Worm (Caenorhabditis elegans) whole organism, L1 larva: ENCODE measurements around the gene F09E10.7.

ENCODE experiments used
- C16A3.4 ChIP-seq: fragments of 150-350 bp; optimal IDR thresholded peaks from 2 replicates; lab custom pipeline; 2014; ENCODE audit warnings: missing biosample characterization, missing genetic modification characterization
- F16B12.6 ChIP-seq: fragments of 150-350 bp; optimal IDR thresholded peaks from 2 replicates; lab custom pipeline; 2014; ENCODE audit warnings: missing biosample characterization, missing genetic modification characterization
- Y116A8C.19 ChIP-seq: sonication (generic microtip); optimal IDR thresholded peaks from 2 replicates; lab custom pipeline; 2016; ENCODE audit warnings: missing compliant biosample characterization, missing genetic modification characterization, borderline replicate concordance
- aha-1 ChIP-seq: fragments of 150-350 bp; optimal IDR thresholded peaks from 2 replicates; lab custom pipeline; 2014; ENCODE audit warnings: missing biosample characterization, missing genetic modification characterization
- ama-1 ChIP-seq: fragments of 150-350 bp; optimal IDR thresholded peaks from 2 replicates; lab custom pipeline; 2014
- ceh-63 ChIP-seq: fragments of 200-800 bp; sonication (Bioruptor generic); optimal IDR thresholded peaks from 2 replicates; lab custom pipeline; 2018; ENCODE audit warnings: mild to moderate bottlenecking, missing genetic modification characterization, missing compliant biosample characterization
- ceh-8 ChIP-seq: fragments of 200-800 bp; sonication (Bioruptor generic); optimal IDR thresholded peaks from 2 replicates; lab custom pipeline; 2018; ENCODE audit warnings: mild to moderate bottlenecking, missing genetic modification characterization, moderate library complexity, missing compliant biosample characterization
- ceh-82 ChIP-seq, 3 experiments: fragments of 150-350 bp in 1 of 3; sonication (generic microtip) in 2 of 3; optimal IDR thresholded peaks; 2 replicates each; lab custom pipeline; 2014 to 2017; ENCODE audit warnings: missing biosample characterization in 3 of 3, missing genetic modification characterization in 3 of 3
- ceh-88 ChIP-seq: fragments of 200-800 bp; sonication (Bioruptor generic); IDR thresholded peaks from 2 replicates; pipeline ENCODE4 v1.3.6; 2022; ENCODE audit warnings: missing genetic modification characterization, missing compliant biosample characterization
- ceh-90 ChIP-seq: sonication (generic microtip); optimal IDR thresholded peaks from 2 replicates; lab custom pipeline; 2016; ENCODE audit warnings: missing genetic modification characterization, missing compliant biosample characterization
- dpl-1 ChIP-seq, 3 experiments: fragments of 150-350 bp in 2 of 3; sonication (generic microtip) in 1 of 3; optimal IDR thresholded peaks; 2 replicates each; lab custom pipeline; 2014 to 2017; ENCODE audit warnings: missing biosample characterization in 3 of 3, missing genetic modification characterization in 3 of 3, missing genetic modification reagents in 3 of 3
- dsc-1 ChIP-seq: sonication (generic microtip); optimal IDR thresholded peaks from 2 replicates; lab custom pipeline; 2016; ENCODE audit warnings: mild to moderate bottlenecking, missing genetic modification characterization, missing compliant biosample characterization
- efl-1 ChIP-seq, 4 experiments: fragments of 150-350 bp; optimal IDR thresholded peaks in 3 of 4; peaks in 1 of 4; 1 replicate in 1 of 4; 2 replicates in 3 of 4; lab custom pipeline; 2014; ENCODE audit warnings: missing biosample characterization in 2 of 4, missing genetic modification characterization in 2 of 4, missing genetic modification reagents in 2 of 4
- efl-3 ChIP-seq: fragments of 200-800 bp; sonication (Bioruptor generic); optimal IDR thresholded peaks from 2 replicates; lab custom pipeline; 2018; ENCODE audit warnings: mild to moderate bottlenecking, missing genetic modification characterization, missing compliant biosample characterization
- egl-13 ChIP-seq: sonication (generic microtip); optimal IDR thresholded peaks from 2 replicates; lab custom pipeline; 2016; ENCODE audit warnings: missing genotype, missing genetic modification reagents, missing genetic modification characterization, missing compliant biosample characterization
- egl-27 ChIP-seq, 2 experiments: fragments of 150-350 bp in 1 of 2; sonication (generic microtip); optimal IDR thresholded peaks; 3 replicates each; lab custom pipeline; 2017 to 2018; ENCODE audit warnings: missing biosample characterization in 2 of 2, missing genetic modification characterization in 2 of 2, missing genetic modification reagents in 2 of 2
- elt-3 ChIP-seq, 6 experiments: fragments of 150-350 bp in 1 of 6; sonication (generic microtip); optimal IDR thresholded peaks; 2 replicates each; lab custom pipeline; 2017 to 2018; ENCODE audit warnings: missing biosample characterization in 6 of 6, missing genetic modification characterization in 6 of 6, inconsistent platforms in 1 of 6
- ets-5 ChIP-seq: fragments of 200-800 bp; sonication (Bioruptor generic); IDR thresholded peaks from 2 replicates; pipeline ENCODE4 v1.3.6; 2022; ENCODE audit warnings: missing genetic modification characterization, missing compliant biosample characterization
- fkh-4 ChIP-seq: sonication (generic microtip); optimal IDR thresholded peaks from 2 replicates; lab custom pipeline; 2016; ENCODE audit warnings: missing compliant biosample characterization, missing genetic modification characterization, borderline replicate concordance
- fkh-8 ChIP-seq: sonication (generic microtip); optimal IDR thresholded peaks from 2 replicates; lab custom pipeline; 2016; ENCODE audit warnings: mild to moderate bottlenecking, missing genetic modification characterization, missing compliant biosample characterization
- fos-1 ChIP-seq: fragments of 150-350 bp; optimal IDR thresholded peaks from 2 replicates; lab custom pipeline; 2014; ENCODE audit warnings: missing biosample characterization, missing genetic modification characterization
- hlh-4 ChIP-seq: sonication (generic microtip); optimal IDR thresholded peaks from 2 replicates; lab custom pipeline; 2016; ENCODE audit warnings: mild to moderate bottlenecking, missing genetic modification characterization, missing compliant biosample characterization
- irx-1 ChIP-seq: sonication (generic microtip); optimal IDR thresholded peaks from 2 replicates; lab custom pipeline; 2016; ENCODE audit warnings: missing genetic modification characterization, missing compliant biosample characterization
- jun-1 ChIP-seq: fragments of 150-350 bp; optimal IDR thresholded peaks from 2 replicates; lab custom pipeline; 2014; ENCODE audit warnings: missing biosample characterization, missing genetic modification reagents, missing genetic modification characterization
- lin-14 ChIP-seq: fragments of 200-800 bp; sonication (Bioruptor generic); optimal IDR thresholded peaks from 2 replicates; lab custom pipeline; 2018; ENCODE audit warnings: mild to moderate bottlenecking, missing genetic modification characterization, moderate library complexity, missing compliant biosample characterization
- lin-35 ChIP-seq, 2 experiments: fragments of 150-350 bp; optimal IDR thresholded peaks; 2 replicates each; lab custom pipeline; 2014; ENCODE audit warnings: missing biosample characterization in 2 of 2, missing genetic modification characterization in 2 of 2, missing genetic modification reagents in 2 of 2
- lin-39 ChIP-seq: fragments of 150-350 bp; optimal IDR thresholded peaks from 2 replicates; lab custom pipeline; 2014; ENCODE audit warnings: missing biosample characterization, missing genetic modification reagents, missing genetic modification characterization
- lir-3 ChIP-seq: sonication (generic microtip); optimal IDR thresholded peaks from 2 replicates; lab custom pipeline; 2016; ENCODE audit warnings: mild to moderate bottlenecking, missing genetic modification characterization, moderate library complexity, missing compliant biosample characterization; ENCODE audit not compliant: poor library complexity
- lsy-2 ChIP-seq, 2 experiments: fragments of 150-350 bp; optimal IDR thresholded peaks; 2 replicates each; lab custom pipeline; 2014; ENCODE audit warnings: missing biosample characterization in 2 of 2, missing genetic modification characterization in 2 of 2
- mdl-1 ChIP-seq, 2 experiments: fragments of 150-350 bp; optimal IDR thresholded peaks; 2 replicates each; lab custom pipeline; 2014 to 2017; ENCODE audit warnings: missing biosample characterization in 2 of 2, missing genetic modification characterization in 2 of 2, inconsistent platforms in 1 of 2
- mef-2 ChIP-seq: fragments of 150-350 bp; optimal IDR thresholded peaks from 2 replicates; lab custom pipeline; 2014; ENCODE audit warnings: missing biosample characterization, missing genetic modification characterization
- nhr-12 ChIP-seq: sonication (generic microtip); optimal IDR thresholded peaks from 2 replicates; lab custom pipeline; 2017; ENCODE audit warnings: missing biosample characterization, missing genetic modification characterization
- nhr-19 ChIP-seq: fragments of 200-800 bp; sonication (Bioruptor generic); conservative IDR thresholded peaks from 2 replicates; pipeline ENCODE4 v1.3.6; 2022; ENCODE audit warnings: missing genetic modification characterization, missing compliant biosample characterization
- nhr-20 ChIP-seq: sonication (generic microtip); optimal IDR thresholded peaks from 2 replicates; lab custom pipeline; 2016; ENCODE audit warnings: mild to moderate bottlenecking, missing genetic modification characterization, missing compliant biosample characterization
- nhr-28 ChIP-seq: fragments of 150-350 bp; optimal IDR thresholded peaks from 2 replicates; lab custom pipeline; 2014; ENCODE audit warnings: missing biosample characterization, missing genetic modification characterization
- nhr-47 ChIP-seq: sonication (generic microtip); optimal IDR thresholded peaks from 2 replicates; lab custom pipeline; 2016; ENCODE audit warnings: mild to moderate bottlenecking, missing genetic modification characterization, moderate library complexity, missing compliant biosample characterization
- nhr-71 ChIP-seq: sonication (generic microtip); optimal IDR thresholded peaks from 2 replicates; lab custom pipeline; 2016; ENCODE audit warnings: mild to moderate bottlenecking, missing genetic modification characterization, moderate library complexity, missing compliant biosample characterization
- nhr-85 ChIP-seq: sonication (generic microtip); peaks from one replicate; lab custom pipeline; 2016; ENCODE audit warnings: missing genetic modification characterization, inconsistent platforms, missing compliant biosample characterization
- nhr-90 ChIP-seq: sonication (generic microtip); optimal IDR thresholded peaks from 2 replicates; lab custom pipeline; 2016; ENCODE audit warnings: mild to moderate bottlenecking, missing genetic modification characterization, missing compliant biosample characterization; ENCODE audit not compliant: poor library complexity
- pax-3 ChIP-seq: fragments of 200-800 bp; sonication (Bioruptor generic); optimal IDR thresholded peaks from 2 replicates; lab custom pipeline; 2018; ENCODE audit warnings: mild to moderate bottlenecking, missing genetic modification characterization, moderate library complexity, missing compliant biosample characterization
- rnt-1 ChIP-seq: sonication (generic microtip); optimal IDR thresholded peaks from 2 replicates; lab custom pipeline; 2016; ENCODE audit warnings: mild to moderate bottlenecking, missing genetic modification characterization, moderate library complexity, missing compliant biosample characterization
- skn-1 ChIP-seq: fragments of 150-350 bp; optimal IDR thresholded peaks from 2 replicates; lab custom pipeline; 2014; ENCODE audit warnings: missing biosample characterization, missing genetic modification characterization
- snpc-4 ChIP-seq: fragments of 150-350 bp; optimal IDR thresholded peaks from 2 replicates; lab custom pipeline; 2014; ENCODE audit warnings: missing biosample characterization, missing genetic modification characterization
- snu-23 ChIP-seq: sonication (generic microtip); optimal IDR thresholded peaks from 2 replicates; lab custom pipeline; 2016; ENCODE audit warnings: missing genetic modification characterization, missing compliant biosample characterization
- sup-37 ChIP-seq: fragments of 200-800 bp; sonication (Bioruptor generic); optimal IDR thresholded peaks from 2 replicates; lab custom pipeline; 2018; ENCODE audit warnings: mild to moderate bottlenecking, missing genetic modification characterization, missing compliant biosample characterization
- unc-130 ChIP-seq: fragments of 150-350 bp; optimal IDR thresholded peaks from 2 replicates; lab custom pipeline; 2017; ENCODE audit warnings: missing biosample characterization, missing genetic modification characterization, inconsistent platforms
- unc-30 ChIP-seq: sonication (generic microtip); optimal IDR thresholded peaks from 2 replicates; lab custom pipeline; 2017; ENCODE audit warnings: missing biosample characterization, missing genetic modification characterization
- unc-62 ChIP-seq: fragments of 150-350 bp; optimal IDR thresholded peaks from 2 replicates; lab custom pipeline; 2014; ENCODE audit warnings: missing biosample characterization, missing genetic modification reagents, missing genetic modification characterization
- unc-98 ChIP-seq: fragments of 200-800 bp; sonication (Bioruptor generic); IDR thresholded peaks from 2 replicates; pipeline ENCODE4 v1.3.6; 2022; ENCODE audit warnings: missing genetic modification characterization, missing compliant biosample characterization
- vab-15 ChIP-seq: sonication (generic microtip); optimal IDR thresholded peaks from 2 replicates; lab custom pipeline; 2017; ENCODE audit warnings: missing genotype, mild to moderate bottlenecking, missing genetic modification characterization, missing compliant biosample characterization
- zag-1 ChIP-seq: fragments of 150-350 bp; optimal IDR thresholded peaks from 2 replicates; lab custom pipeline; 2014; ENCODE audit warnings: missing biosample characterization, missing genetic modification characterization
- zip-4 ChIP-seq: fragments of 200-800 bp; sonication (Bioruptor generic); optimal IDR thresholded peaks from 2 replicates; lab custom pipeline; 2018; ENCODE audit warnings: mild to moderate bottlenecking, missing genetic modification characterization, moderate library complexity, missing compliant biosample characterization
- ztf-11 ChIP-seq, 2 experiments: sonication (generic microtip); optimal IDR thresholded peaks; 2 replicates each; lab custom pipeline; 2016 to 2017; ENCODE audit warnings: missing genetic modification characterization in 2 of 2, missing biosample characterization in 1 of 2, missing compliant biosample characterization in 1 of 2

F09E10.7 gene

ce11 chrX:1477932-1478331, 23.7 kb downstream of the F09E10.7 start:
- TF ChIP-seq dpl-1 (GFP tag; optimal IDR thresholded peaks at IDR 0.05; lab: Kevin White, UChicago) (no peak), ceh-90 (tag; lab: Kevin White, UChicago) (no peak), sup-37 (GFP tag; lab: Kevin White, UChicago) (no peak), fkh-4 (tag; lab: Kevin White, UChicago) (no peak), dsc-1 (no peak), C16A3.4 (tag; lab: Kevin White, UChicago) (no peak), egl-27 (tag; optimal IDR thresholded peaks at IDR 0.05; lab: Kevin White, UChicago) (no peak), nhr-47 (tag; lab: Kevin White, UChicago) (no peak), jun-1 (peak; percentile 53), lin-35 (GFP tag; optimal IDR thresholded peaks at IDR 0.05; lab: Kevin White, UChicago) (peak in 1 of 2 experiments; percentile 25), nhr-71 (tag; lab: Kevin White, UChicago) (peak; percentile 62), lsy-2 (tag; optimal IDR thresholded peaks at IDR 0.05; lab: Kevin White, UChicago) (no peak), rnt-1 (tag; lab: Kevin White, UChicago) (no peak), unc-130 (tag; lab: Kevin White, UChicago) (no peak), irx-1 (tag; lab: Kevin White, UChicago) (no peak), nhr-90 (peak; percentile 61), ceh-8 (GFP tag; lab: Kevin White, UChicago) (no peak), ets-5 (no peak), vab-15 (tag; lab: Kevin White, UChicago) (no peak), nhr-12 (no peak), zip-4 (no peak), hlh-4 (tag; lab: Kevin White, UChicago) (no peak), unc-98 (GFP tag; lab: Robert Waterston, UW) (no peak), zag-1 (no peak), lir-3 (tag; lab: Kevin White, UChicago) (no peak), pax-3 (no peak), fos-1 (tag; lab: Kevin White, UChicago) (no peak), unc-30 (tag; lab: Kevin White, UChicago) (no peak), efl-3 (GFP tag; lab: Kevin White, UChicago) (no peak), ceh-63 (GFP tag; lab: Kevin White, UChicago) (no peak), skn-1 (no peak), nhr-20 (tag; lab: Kevin White, UChicago) (peak; percentile 66), elt-3 (tag; optimal IDR thresholded peaks at IDR 0.05; lab: Kevin White, UChicago) (peak; percentile 87 to 98 (median 94)), egl-13 (tag; lab: Kevin White, UChicago) (no peak), fkh-8 (tag; lab: Kevin White, UChicago) (no peak), Y116A8C.19 (no peak), unc-62 (GFP tag; lab: Kevin White, UChicago) (no peak), ztf-11 (tag; optimal IDR thresholded peaks at IDR 0.05; lab: Kevin White, UChicago) (no peak), lin-14 (peak; percentile 65), snpc-4 (tag; lab: Kevin White, UChicago) (no peak), nhr-19 (no peak), mef-2 (no peak), ceh-88 (no peak), mdl-1 (tag; optimal IDR thresholded peaks at IDR 0.05; lab: Kevin White, UChicago) (peak in 1 of 2 experiments; percentile 46), snu-23 (GFP tag; lab: Kevin White, UChicago) (peak; percentile 29), nhr-28 (tag; lab: Kevin White, UChicago) (no peak), ceh-82 (tag; optimal IDR thresholded peaks at IDR 0.05; lab: Kevin White, UChicago) (no peak), F16B12.6 (tag; lab: Kevin White, UChicago) (no peak), ama-1 (no peak), lin-39 (tag; lab: Kevin White, UChicago) (no peak), aha-1 (tag; lab: Kevin White, UChicago) (no peak), nhr-85 (tag; lab: Kevin White, UChicago) (peak; percentile 69), efl-1 (optimal IDR thresholded peaks at IDR 0.05; lab: Kevin White, UChicago) (no peak), efl-1 (GFP tag; optimal IDR thresholded peaks at IDR 0.05 in 1 of 2; lab: Kevin White, UChicago) (peak in 1 of 2 experiments; percentile 34)
